Fruit fly (Drosophila melanogaster): ENCODE data around the gene Ir67c.

- TF ChIP-seq Mnt (GFP tag; optimal IDR thresholded peaks at IDR 0.05) (no peak), kay (GFP tag; ENCODE audit: borderline replicate concordance) (no peak), ovo (GFP tag; optimal IDR thresholded peaks at IDR 0.05) (no peak), Crg-1 (GFP tag; optimal IDR thresholded peaks at IDR 0.05) (no peak), cic (GFP tag; optimal IDR thresholded peaks at IDR 0.05) (no peak), Clk (GFP tag; optimal IDR thresholded peaks at IDR 0.05) (no peak), toe (GFP tag; optimal IDR thresholded peaks at IDR 0.05) (no peak), CG12768 (GFP tag; optimal IDR thresholded peaks at IDR 0.05) (no peak), CG33017 (tag; optimal IDR thresholded peaks at IDR 0.05) (no peak), bab1 (GFP tag; optimal IDR thresholded peaks at IDR 0.05) (no peak), CG5204 (GFP tag; optimal IDR thresholded peaks at IDR 0.05) (no peak), CG14711 (tag; optimal IDR thresholded peaks at IDR 0.05) (no peak)
Observed at dm6 chr3L:10386180-10386579, 47.7 kb downstream of the Ir67c start.

Measured in whole organism, adult.